Fruit fly (Drosophila melanogaster): Measurements from ENCODE around the gene CG11425.

CG11425 gene

DNA sequence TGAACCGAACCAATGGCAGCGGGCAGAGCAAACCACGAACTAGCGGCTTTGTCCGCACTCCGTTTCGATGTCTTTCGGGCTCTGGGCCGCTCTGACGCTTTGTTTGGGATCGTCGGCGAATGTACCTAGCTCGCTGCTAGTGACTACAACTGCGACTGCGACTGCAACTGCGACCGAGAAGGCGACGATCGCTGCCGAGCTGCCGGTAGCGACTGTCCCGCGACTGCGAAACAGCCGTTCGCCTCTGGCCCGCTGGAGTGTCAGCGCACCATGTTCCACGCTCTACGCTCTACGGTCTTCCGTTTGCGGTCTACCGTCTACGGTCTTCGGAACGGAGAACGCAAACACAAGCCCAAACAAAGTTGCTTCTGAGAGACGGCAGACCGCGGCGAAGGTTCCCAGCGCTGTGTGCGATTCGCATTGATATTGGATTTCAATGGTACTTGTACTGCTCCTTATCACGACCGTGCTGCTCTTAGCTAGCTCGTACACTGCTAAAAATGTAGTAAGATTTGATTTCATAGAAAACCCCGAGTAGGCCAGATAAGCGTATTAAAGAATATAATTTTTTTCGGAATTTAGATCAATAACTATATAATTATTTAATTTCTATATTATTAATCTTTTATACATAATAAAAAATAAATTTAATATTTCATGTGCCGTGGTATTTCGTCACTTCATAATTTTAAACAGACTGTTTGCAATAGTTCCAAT lies 13.5 kb upstream of the CG11425 start, which contains the start of gene laza (continued):
- TF ChIP-seq gt (GFP tag; IDR thresholded peaks at IDR 0.05) (no peak), CG8089 (GFP tag; optimal IDR thresholded peaks at IDR 0.05) (no peak), gem (tag; optimal IDR thresholded peaks at IDR 0.05) (peak; percentile 56), Oli (tag; optimal IDR thresholded peaks at IDR 0.05) (peak; percentile 17), CG10267 (tag; optimal IDR thresholded peaks at IDR 0.05) (peak; percentile 6), Sox102F (GFP tag; optimal IDR thresholded peaks at IDR 0.05) (peak; percentile 1), NC2β (GFP tag; optimal IDR thresholded peaks at IDR 0.05) (no peak), CG13894 (tag; optimal IDR thresholded peaks at IDR 0.05) (no peak), z (GFP tag; IDR thresholded peaks at IDR 0.05) (no peak), insv (GFP tag; optimal IDR thresholded peaks at IDR 0.05) (no peak), chif (GFP tag; optimal IDR thresholded peaks at IDR 0.05) (no peak), Hmx (GFP tag; optimal IDR thresholded peaks at IDR 0.05) (no peak), ken (GFP tag; IDR thresholded peaks at IDR 0.05) (no peak), HLHmδ (GFP tag; optimal IDR thresholded peaks at IDR 0.05) (no peak), lola (GFP tag; optimal IDR thresholded peaks at IDR 0.05) (no peak), vvl (GFP tag; IDR thresholded peaks at IDR 0.05) (0 out of 2 replicates have a peak, but pooled peaks have one; percentile 20), phol (tag; optimal IDR thresholded peaks at IDR 0.05) (peak; percentile 16), B-H1 (GFP tag; IDR thresholded peaks at IDR 0.05) (no peak), gce (GFP tag; IDR thresholded peaks at IDR 0.05) (peak; percentile 20; the same call in 1 of the 3 replicates), wdn (GFP tag; IDR thresholded peaks at IDR 0.05) (no peak), sd (tag; optimal IDR thresholded peaks at IDR 0.05) (no peak), CG18011 (GFP tag; optimal IDR thresholded peaks at IDR 0.05) (no peak), CG7271 (tag; optimal IDR thresholded peaks at IDR 0.05) (no peak), Hr78 (GFP tag; optimal IDR thresholded peaks at IDR 0.05) (peak in 1 of 2 experiments; percentile 12), pfk (GFP tag; optimal IDR thresholded peaks at IDR 0.05) (no peak), sisA (GFP tag; IDR thresholded peaks at IDR 0.05) (no peak), Optix (GFP tag; IDR thresholded peaks at IDR 0.05) (no peak), Asciz (GFP tag; optimal IDR thresholded peaks at IDR 0.05) (no peak), Hmr (GFP tag; optimal IDR thresholded peaks at IDR 0.05) (peak; percentile 23), fd64A (GFP tag; optimal IDR thresholded peaks at IDR 0.05) (no peak), Aef1 (GFP tag; IDR thresholded peaks at IDR 0.05) (no peak), CG3838 (GFP tag; optimal IDR thresholded peaks at IDR 0.05) (no peak), gcm (GFP tag; optimal IDR thresholded peaks at IDR 0.05) (no peak), ind (GFP tag; optimal IDR thresholded peaks at IDR 0.05) (peak; percentile 14)

DNA sequence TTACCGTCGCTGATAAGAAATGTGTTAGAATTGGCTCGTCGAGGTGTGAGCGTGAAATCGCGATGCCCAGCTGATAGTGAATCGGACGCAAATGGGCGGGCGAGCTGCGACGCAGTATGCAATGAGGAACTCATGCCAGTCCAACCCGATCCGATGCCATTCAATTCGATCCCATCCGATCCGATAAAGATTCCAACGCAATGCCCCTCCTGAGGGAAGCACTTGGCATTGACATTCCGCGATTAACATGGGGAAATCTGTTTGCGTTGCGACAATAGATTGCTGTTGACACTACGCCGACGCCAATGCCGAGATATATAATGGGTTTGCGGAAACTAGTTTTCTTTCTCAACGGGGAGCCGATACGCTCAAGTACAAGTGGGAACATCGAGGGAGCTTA lies 11.2 kb upstream of the CG11425 start:
- TF ChIP-seq CG30431 (GFP tag; optimal IDR thresholded peaks at IDR 0.05) (no peak), sens (GFP tag) (peak; percentile 41), Elba2 (GFP tag; optimal IDR thresholded peaks at IDR 0.05) (no peak), CG15479 (GFP tag; optimal IDR thresholded peaks at IDR 0.05) (peak; percentile 6), Med (GFP tag) (peak; percentile 12), grn (GFP tag; optimal IDR thresholded peaks at IDR 0.05) (peak; percentile 7), NK7.1 (GFP tag; optimal IDR thresholded peaks at IDR 0.05) (no peak), pfk (GFP tag; optimal IDR thresholded peaks at IDR 0.05) (no peak), vfl (GFP tag; optimal IDR thresholded peaks at IDR 0.05) (no peak), cad (GFP tag; optimal IDR thresholded peaks at IDR 0.05) (no peak), Sry-β (GFP tag; optimal IDR thresholded peaks at IDR 0.05) (no peak), sd (tag; optimal IDR thresholded peaks at IDR 0.05) (peak; percentile 77), CG12769 (tag; optimal IDR thresholded peaks at IDR 0.05) (peak; percentile 63), chif (GFP tag; optimal IDR thresholded peaks at IDR 0.05) (no peak), CG9727 (GFP tag; optimal IDR thresholded peaks at IDR 0.05) (peak; percentile 2), Pdp1 (GFP tag; optimal IDR thresholded peaks at IDR 0.05) (no peak), Xrp1 (GFP tag; IDR thresholded peaks at IDR 0.05) (0 out of 2 replicates have a peak, but pooled peaks have one; percentile 14)
